Fruit fly (Drosophila melanogaster): ENCODE measurements around the gene CG17996.

- TF ChIP-seq Pif1A (GFP tag; optimal IDR thresholded peaks at IDR 0.05) (no peak), CG8301 (tag; optimal IDR thresholded peaks at IDR 0.05) (peak; percentile 22), Pif1B (GFP tag; optimal IDR thresholded peaks at IDR 0.05) (no peak), CG34367 (tag; optimal IDR thresholded peaks at IDR 0.05) (no peak), EcR (GFP tag; optimal IDR thresholded peaks at IDR 0.05) (no peak), D1 (tag; optimal IDR thresholded peaks at IDR 0.05) (no peak), rn (GFP tag; IDR thresholded peaks at IDR 0.05) (no peak), CG13204 (GFP tag; optimal IDR thresholded peaks at IDR 0.05) (no peak), CG4496 (GFP tag; IDR thresholded peaks at IDR 0.05) (peak; percentile 50; the same call in 1 of the 3 replicates), CG8159 (tag; optimal IDR thresholded peaks at IDR 0.05) (no peak), CG9948 (tag; optimal IDR thresholded peaks at IDR 0.05) (no peak), CG32121 (GFP tag; IDR thresholded peaks at IDR 0.05) (peak; percentile 69), CG12605 (GFP tag; IDR thresholded peaks at IDR 0.05) (peak; percentile 25; the same call in 1 of the 2 replicates), fd96Ca (GFP tag; IDR thresholded peaks at IDR 0.05) (no peak)
Observed at dm6 chr2L:16760504-16761417, 29.9 kb upstream of the CG17996 start, which contains the start of gene ppk17.
